Worm (Caenorhabditis elegans): ENCODE data around the gene Y51A2B.2.
A peak's percentile ranks its signal among the peaks of the same experiment; 100 is the strongest.

The Y51A2B.2 gene

DNA sequence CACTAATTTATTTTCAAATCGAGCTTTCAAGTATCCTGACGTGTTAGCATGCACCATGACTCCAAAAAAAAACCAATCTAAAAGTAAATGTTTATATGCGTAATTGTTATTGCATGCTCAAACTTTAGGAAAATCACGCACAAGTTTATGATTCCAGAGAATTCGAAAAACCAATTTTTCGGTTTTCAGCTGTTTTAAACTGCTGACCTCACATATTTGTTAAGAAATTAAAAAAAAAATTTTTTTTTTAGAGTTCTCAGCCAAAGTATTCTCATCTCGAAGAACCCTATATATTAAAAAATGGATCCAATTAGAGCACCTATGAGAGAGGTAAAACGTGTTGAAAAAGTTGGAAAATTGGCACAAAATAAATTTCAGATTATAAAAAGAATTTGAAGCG is at the start of gene Y51A2B.2:
TSS of gene Y51A2B.2 (plus strand) at position 301 of the 400 bp plus-strand sequence.
- TF ChIP-seq rnt-1 (tag; optimal IDR thresholded peaks at IDR 0.05) (no peak), nhr-237 (tag; optimal IDR thresholded peaks at IDR 0.05) (no peak), lin-14 (GFP tag; optimal IDR thresholded peaks at IDR 0.05) (no peak), aly-2 (tag; optimal IDR thresholded peaks at IDR 0.05) (no peak), unc-62 (GFP tag; optimal IDR thresholded peaks at IDR 0.05) (no peak), zip-4 (GFP tag; optimal IDR thresholded peaks at IDR 0.05) (no peak), alr-1 (tag; optimal IDR thresholded peaks at IDR 0.05; ENCODE audit: borderline replicate concordance) (no peak), pag-3 (tag; optimal IDR thresholded peaks at IDR 0.05; ENCODE audit: borderline replicate concordance, insufficient read depth) (no peak), mep-1 (tag; optimal IDR thresholded peaks at IDR 0.05) (no peak), Y116A8C.19 (tag; optimal IDR thresholded peaks at IDR 0.05; ENCODE audit: borderline replicate concordance) (no peak), lin-15B (tag; optimal IDR thresholded peaks at IDR 0.05) (no peak), ceh-63 (GFP tag; optimal IDR thresholded peaks at IDR 0.05) (no peak), nhr-71 (tag; optimal IDR thresholded peaks at IDR 0.05) (no peak), fkh-4 (tag; optimal IDR thresholded peaks at IDR 0.05; ENCODE audit: borderline replicate concordance) (no peak), pqm-1 (tag; optimal IDR thresholded peaks at IDR 0.05) (no peak), hpl-2 (GFP tag; optimal IDR thresholded peaks at IDR 0.05) (no peak)

- TF ChIP-seq blmp-1 (tag; optimal IDR thresholded peaks at IDR 0.05) (no peak), lin-35 (GFP tag; optimal IDR thresholded peaks at IDR 0.05) (peak in 1 of 2 experiments; percentile 22), ceh-90 (tag; optimal IDR thresholded peaks at IDR 0.05) (no peak), efl-1 (optimal IDR thresholded peaks at IDR 0.05) (no peak), efl-1 (GFP tag; optimal IDR thresholded peaks at IDR 0.05 in 1 of 2) (peak in 1 of 2 experiments; percentile 60), elt-2 (tag; optimal IDR thresholded peaks at IDR 0.05) (peak; percentile 80), pqm-1 (tag; optimal IDR thresholded peaks at IDR 0.05) (peak; percentile 39)
Measured at ce11 chrV:18324525-18324924, 49.8 kb upstream of the Y51A2B.2 start.

ce11 chrV:18331086-18331485 is 43.2 kb upstream of the Y51A2B.2 start, which contains the start of gene B0462.4:
Gene B0462.4, minus strand, starts transcription at chrV:18331186.
- TF ChIP-seq hlh-4 (tag; optimal IDR thresholded peaks at IDR 0.05) (no peak), lin-39 (tag; optimal IDR thresholded peaks at IDR 0.05) (no peak), sup-37 (GFP tag; optimal IDR thresholded peaks at IDR 0.05) (no peak), lin-35 (GFP tag; optimal IDR thresholded peaks at IDR 0.05) (no peak), ztf-11 (tag; optimal IDR thresholded peaks at IDR 0.05) (no peak), efl-1 (optimal IDR thresholded peaks at IDR 0.05) (no peak), efl-1 (GFP tag; optimal IDR thresholded peaks at IDR 0.05 in 1 of 2) (peak in 1 of 2 experiments; percentile 38)

DNA sequence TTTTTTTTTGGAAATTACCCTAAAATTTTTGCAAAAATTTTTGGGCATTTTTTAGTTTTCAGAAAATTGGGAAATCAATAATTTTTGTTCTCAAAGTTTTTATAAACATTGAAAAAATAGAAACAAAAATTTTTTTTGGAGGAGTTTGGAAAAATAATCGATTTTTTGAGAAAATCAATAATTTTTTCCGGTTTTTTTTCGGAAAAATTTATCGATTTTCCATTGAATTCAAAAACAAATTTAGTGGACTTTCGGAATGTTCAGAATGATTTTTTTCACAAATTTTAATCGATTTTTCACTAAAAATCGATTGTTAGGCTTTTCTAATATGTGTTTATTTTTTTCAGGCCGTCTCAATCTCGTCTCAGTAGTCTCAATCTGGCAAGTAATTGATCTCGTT is 36.7 kb upstream of the Y51A2B.2 start:
- TF ChIP-seq fos-1 (tag; optimal IDR thresholded peaks at IDR 0.05) (no peak), unc-86 (tag; optimal IDR thresholded peaks at IDR 0.05) (no peak), zag-1 (tag; optimal IDR thresholded peaks at IDR 0.05) (no peak), nhr-77 (tag; optimal IDR thresholded peaks at IDR 0.05) (no peak), lsy-2 (tag; optimal IDR thresholded peaks at IDR 0.05) (no peak), elt-3 (tag; optimal IDR thresholded peaks at IDR 0.05) (no peak), efl-1 (optimal IDR thresholded peaks at IDR 0.05) (no peak), efl-1 (GFP tag; optimal IDR thresholded peaks at IDR 0.05 in 1 of 2) (no peak), mep-1 (tag; optimal IDR thresholded peaks at IDR 0.05) (no peak), aha-1 (tag; optimal IDR thresholded peaks at IDR 0.05) (no peak), blmp-1 (tag; optimal IDR thresholded peaks at IDR 0.05) (no peak), ces-1 (GFP tag; optimal IDR thresholded peaks at IDR 0.05) (no peak), alr-1 (tag; optimal IDR thresholded peaks at IDR 0.05; ENCODE audit: borderline replicate concordance) (no peak), lin-15B (tag; optimal IDR thresholded peaks at IDR 0.05) (no peak), lin-13 (GFP tag; optimal IDR thresholded peaks at IDR 0.05) (no peak), nhr-71 (tag; optimal IDR thresholded peaks at IDR 0.05) (no peak), C04F5.9 (tag; optimal IDR thresholded peaks at IDR 0.05) (no peak)
